Fruit fly (Drosophila melanogaster): ENCODE measurements around the gene gammaTub23C.

Gene gammaTub23C

dm6 chr2L:2999113-2999512 lies 26.4 kb downstream of the gammaTub23C start, which contains the start of gene Ccdc85 (continued):
- TF ChIP-seq CG31388 (GFP tag; optimal IDR thresholded peaks at IDR 0.05) (no peak), CG7987 (GFP tag; optimal IDR thresholded peaks at IDR 0.05) (no peak), grau (tag; optimal IDR thresholded peaks at IDR 0.05) (peak; percentile 17), slbo (GFP tag; IDR thresholded peaks at IDR 0.05) (0 out of 2 replicates have a peak, but pooled peaks have one; percentile 13), Oaz (GFP tag; IDR thresholded peaks at IDR 0.05) (0 out of 2 replicates have a peak, but pooled peaks have one; percentile 5), CG34422 (GFP tag; IDR thresholded peaks at IDR 0.05) (peak; percentile 70; the same call in 1 of the 3 replicates), vfl (GFP tag; optimal IDR thresholded peaks at IDR 0.05) (peak; percentile 23), Blimp-1 (GFP tag; optimal IDR thresholded peaks at IDR 0.05) (peak; percentile 24), Sry-β (GFP tag; optimal IDR thresholded peaks at IDR 0.05) (peak; percentile 3), CG17186 (GFP tag; optimal IDR thresholded peaks at IDR 0.05) (peak; percentile 43), HmgZ (tag; optimal IDR thresholded peaks at IDR 0.05) (peak; percentile 58), E2f2 (GFP tag; IDR thresholded peaks at IDR 0.05) (peak; percentile 74), Lhr (GFP tag; optimal IDR thresholded peaks at IDR 0.05) (peak; percentile 12), her (GFP tag; optimal IDR thresholded peaks at IDR 0.05) (peak; percentile 47), ATbp (GFP tag; optimal IDR thresholded peaks at IDR 0.05) (no peak), CG16813 (GFP tag; IDR thresholded peaks at IDR 0.05; ENCODE audit: partially characterized antibody) (peak; percentile 94), abd-A (tag; optimal IDR thresholded peaks at IDR 0.05) (no peak), br (optimal IDR thresholded peaks at IDR 0.05) (no peak), CG2199 (GFP tag; IDR thresholded peaks at IDR 0.05) (0 out of 3 replicates have a peak, but pooled peaks have one; percentile 10), CG3847 (GFP tag; IDR thresholded peaks at IDR 0.05) (0 out of 2 replicates have a peak, but pooled peaks have one; percentile 28), CrebB (tag; optimal IDR thresholded peaks at IDR 0.05) (peak; percentile 22), gro (GFP tag; optimal IDR thresholded peaks at IDR 0.05) (peak; percentile 8), ci (GFP tag; IDR thresholded peaks at IDR 0.05) (peak; percentile 76), CG10979 (tag; optimal IDR thresholded peaks at IDR 0.05) (peak; percentile 32), sna (GFP tag; IDR thresholded peaks at IDR 0.05; ENCODE audit: partially characterized antibody) (peak; percentile 96), tll (GFP tag; optimal IDR thresholded peaks at IDR 0.05) (no peak), Side (GFP tag; optimal IDR thresholded peaks at IDR 0.05) (peak; percentile 19), Sry-δ (GFP tag; optimal IDR thresholded peaks at IDR 0.05) (peak; percentile 95), BtbVII (GFP tag; optimal IDR thresholded peaks at IDR 0.05) (peak; percentile 15), trem (tag; optimal IDR thresholded peaks at IDR 0.05) (peak; percentile 83), CG30403 (GFP tag; optimal IDR thresholded peaks at IDR 0.05) (no peak), wdn (GFP tag; IDR thresholded peaks at IDR 0.05) (no peak), Opbp (GFP tag; IDR thresholded peaks at IDR 0.05; ENCODE audit: partially characterized antibody) (peak; percentile 96), Mad (GFP tag; optimal IDR thresholded peaks at IDR 0.05) (peak; percentile 21), unc-4 (GFP tag; IDR thresholded peaks at IDR 0.05; ENCODE audit: partially characterized antibody) (peak; percentile 90), sens (GFP tag) (peak; percentile 78), zen2 (GFP tag; IDR thresholded peaks at IDR 0.05; ENCODE audit: partially characterized antibody) (peak; percentile 98), Ets97D (GFP tag; optimal IDR thresholded peaks at IDR 0.05) (peak; percentile 58), CG17829 (tag; optimal IDR thresholded peaks at IDR 0.05) (peak; percentile 44), Ravus (GFP tag; IDR thresholded peaks at IDR 0.05) (no peak), bsh (GFP tag; optimal IDR thresholded peaks at IDR 0.05) (no peak), CG10267 (tag; optimal IDR thresholded peaks at IDR 0.05) (peak; percentile 51), vnd (GFP tag; IDR thresholded peaks at IDR 0.05; ENCODE audit: partially characterized antibody) (peak; percentile 94), hkb (optimal IDR thresholded peaks at IDR 0.05) (no peak), hkb (GFP tag; IDR thresholded peaks at IDR 0.05) (0 out of 2 replicates have a peak, but pooled peaks have one; percentile 7), sug (tag; optimal IDR thresholded peaks at IDR 0.05) (peak; percentile 27), CG12659 (GFP tag; optimal IDR thresholded peaks at IDR 0.05) (peak; percentile 51), CG13296 (GFP tag; optimal IDR thresholded peaks at IDR 0.05) (peak; percentile 2), CHES-1-like (GFP tag; optimal IDR thresholded peaks at IDR 0.05) (peak; percentile 17), sd (tag; optimal IDR thresholded peaks at IDR 0.05) (peak; percentile 17)
